Fruit fly (Drosophila melanogaster) whole organism, embryonic: ENCODE measurements around the gene RpS28a.

Experiments
- Atf3 ChIP-seq: fragments of 200-800 bp; sonication (Bioruptor generic); optimal IDR thresholded peaks from 3 replicates; lab custom pipeline; 2016; ENCODE audit warnings: missing biosample characterization, missing genetic modification characterization
- Blimp-1 ChIP-seq: fragments of 200-800 bp; sonication (Bioruptor generic); optimal IDR thresholded peaks from 3 replicates; lab custom pipeline; 2018; ENCODE audit warnings: missing biosample characterization, missing genetic modification characterization, mild to moderate bottlenecking, moderate library complexity, missing genetic modification reagents
- CG10979 ChIP-seq: fragments of 200-800 bp; sonication (Bioruptor generic); optimal IDR thresholded peaks from 2 replicates; lab custom pipeline; 2018; ENCODE audit warnings: missing biosample characterization, mild to moderate bottlenecking, missing genetic modification characterization, moderate library complexity
- CG11398 ChIP-seq: fragments of 200-800 bp; sonication (Bioruptor generic); optimal IDR thresholded peaks from 2 replicates; lab custom pipeline; 2016; ENCODE audit warnings: missing biosample characterization, missing genetic modification characterization
- CG12155 ChIP-seq: fragments of 200-800 bp; sonication (Bioruptor generic); optimal IDR thresholded peaks from 3 replicates; lab custom pipeline; 2016; ENCODE audit warnings: missing biosample characterization, missing genetic modification characterization
- CG12236 ChIP-seq: fragments of 200-800 bp; sonication (Bioruptor generic); optimal IDR thresholded peaks from 2 replicates; lab custom pipeline; 2016; ENCODE audit warnings: missing biosample characterization, missing genetic modification characterization
- CG13287 ChIP-seq: fragments of 200-800 bp; sonication (Bioruptor generic); IDR thresholded peaks from 2 replicates; pipeline ENCODE4 v1.3.6; 2022; ENCODE audit warnings: missing biosample characterization, missing genetic modification characterization; ENCODE audit not compliant: partially characterized antibody
- CG14965 ChIP-seq: fragments of 200-800 bp; sonication (Bioruptor generic); optimal IDR thresholded peaks from 2 replicates; lab custom pipeline; 2016; ENCODE audit warnings: missing biosample characterization, missing genetic modification characterization, borderline replicate concordance
- CG15269 ChIP-seq: fragments of 200-800 bp; sonication (Bioruptor generic); optimal IDR thresholded peaks from 2 replicates; lab custom pipeline; 2018; ENCODE audit warnings: missing biosample characterization, mild to moderate bottlenecking, missing genetic modification characterization, moderate library complexity
- CG1529 ChIP-seq: fragments of 200-800 bp; sonication (Bioruptor generic); optimal IDR thresholded peaks from 3 replicates; lab custom pipeline; 2018; ENCODE audit warnings: missing biosample characterization, missing genetic modification characterization
- CG17612 ChIP-seq: fragments of 200-800 bp; sonication (Bioruptor generic); IDR thresholded peaks from 2 replicates; pipeline ENCODE4 v1.3.6; 2022; ENCODE audit warnings: missing biosample characterization, missing genetic modification characterization
- CG18262 ChIP-seq: fragments of 200-800 bp; optimal IDR thresholded peaks from 3 replicates; lab custom pipeline; 2019; ENCODE audit warnings: missing biosample characterization, mild to moderate bottlenecking, missing genetic modification characterization, moderate library complexity
- CG2120 ChIP-seq: fragments of 200-800 bp; sonication (Bioruptor generic); optimal IDR thresholded peaks from 3 replicates; lab custom pipeline; 2016; ENCODE audit warnings: missing biosample characterization, missing genetic modification characterization
- CG32767 ChIP-seq: fragments of 200-800 bp; sonication (Bioruptor generic); IDR thresholded peaks from 2 replicates; pipeline ENCODE4 v1.3.6; 2022; ENCODE audit warnings: missing biosample characterization, missing genetic modification characterization
- CG34422 ChIP-seq: fragments of 200-800 bp; sonication (Bioruptor generic); IDR thresholded peaks from 3 replicates; pipeline ENCODE4 v1.3.6; 2022; ENCODE audit warnings: missing biosample characterization, missing genetic modification characterization
- CG3995 ChIP-seq: fragments of 200-800 bp; sonication (Bioruptor generic); optimal IDR thresholded peaks from 3 replicates; lab custom pipeline; 2016; ENCODE audit warnings: missing biosample characterization, missing genetic modification characterization
- CG4328 ChIP-seq: fragments of 200-800 bp; sonication (Bioruptor generic); optimal IDR thresholded peaks from 3 replicates; lab custom pipeline; 2017; ENCODE audit warnings: missing biosample characterization, missing genetic modification reagents, missing genetic modification characterization
- CG4360 ChIP-seq: fragments of 200-800 bp; sonication (Bioruptor generic); IDR thresholded peaks from 2 replicates; pipeline ENCODE4 v1.3.6; 2022; ENCODE audit warnings: missing biosample characterization, missing genetic modification characterization
- CG43689 ChIP-seq: fragments of 200-800 bp; sonication (Bioruptor generic); IDR thresholded peaks from 2 replicates; pipeline ENCODE4 v1.3.6; 2022; ENCODE audit warnings: missing biosample characterization, missing genetic modification characterization
- CG6689 ChIP-seq: fragments of 200-800 bp; sonication (Bioruptor generic); IDR thresholded peaks from 2 replicates; pipeline ENCODE4 v1.3.6; 2022; ENCODE audit warnings: missing biosample characterization, missing genetic modification characterization
- CG7839 ChIP-seq: fragments of 200-800 bp; sonication (Bioruptor generic); optimal IDR thresholded peaks from 3 replicates; lab custom pipeline; 2018; ENCODE audit warnings: missing biosample characterization, mild to moderate bottlenecking, missing genetic modification characterization, moderate library complexity
- CG7987 ChIP-seq: fragments of 200-800 bp; sonication (Bioruptor generic); optimal IDR thresholded peaks from 2 replicates; lab custom pipeline; 2018; ENCODE audit warnings: missing biosample characterization, mild to moderate bottlenecking, missing genetic modification characterization, moderate library complexity
- CG8765 ChIP-seq: fragments of 200-800 bp; sonication (Bioruptor generic); IDR thresholded peaks from 2 replicates; pipeline ENCODE4 v1.3.6; 2022; ENCODE audit warnings: missing biosample characterization, missing genetic modification characterization
- CTCF ChIP-seq: fragments of 200-800 bp; sonication (Bioruptor generic); optimal IDR thresholded peaks from 2 replicates; lab custom pipeline; 2017; ENCODE audit warnings: missing biosample characterization, mild to moderate bottlenecking, missing genetic modification characterization, moderate library complexity
- Chrac-16 ChIP-seq: fragments of 200-800 bp; sonication (Bioruptor generic); optimal IDR thresholded peaks from 3 replicates; lab custom pipeline; 2016; ENCODE audit warnings: missing biosample characterization, missing genetic modification characterization
- Dip2 ChIP-seq: fragments of 200-800 bp; sonication (Bioruptor generic); IDR thresholded peaks from 2 replicates; pipeline ENCODE4 v1.3.6; 2022; ENCODE audit warnings: missing biosample characterization, missing genetic modification characterization
- HLH3B ChIP-seq: fragments of 200-800 bp; sonication (Bioruptor generic); IDR thresholded peaks from 2 replicates; pipeline ENCODE4 v1.3.6; 2022; ENCODE audit warnings: missing biosample characterization, missing genetic modification characterization
- Hr51 ChIP-seq, 2 experiments: fragments of 200-800 bp; sonication (Bioruptor generic); optimal IDR thresholded peaks; 2 replicates in 1 of 2; 3 replicates in 1 of 2; lab custom pipeline; 2016 to 2018; ENCODE audit warnings: missing biosample characterization in 2 of 2, missing genetic modification characterization in 2 of 2, mild to moderate bottlenecking in 1 of 2, moderate library complexity in 1 of 2
- Max ChIP-seq: fragments of 200-800 bp; sonication (Bioruptor generic); optimal IDR thresholded peaks from 2 replicates; lab custom pipeline; 2016; ENCODE audit warnings: missing biosample characterization, mild to moderate bottlenecking, missing genetic modification characterization
- Med ChIP-seq: fragments of 200-800 bp; sonication (Bioruptor generic); peaks from one replicate; lab custom pipeline; 2016; ENCODE audit warnings: missing biosample characterization, missing genetic modification characterization, mild to moderate bottlenecking, inconsistent platforms, moderate library complexity
- Nf-YC ChIP-seq: fragments of 200-800 bp; optimal IDR thresholded peaks from 3 replicates; lab custom pipeline; 2019; ENCODE audit warnings: missing biosample characterization, mild to moderate bottlenecking, missing genetic modification characterization, moderate library complexity
- Rx ChIP-seq: fragments of 200-800 bp; sonication (Bioruptor generic); IDR thresholded peaks from 2 replicates; pipeline ENCODE4 v1.3.6; 2022; ENCODE audit warnings: missing biosample characterization, missing genetic modification characterization
- Sox100B ChIP-seq: fragments of 200-800 bp; sonication (Bioruptor generic); optimal IDR thresholded peaks from 3 replicates; lab custom pipeline; 2018; ENCODE audit warnings: missing biosample characterization, mild to moderate bottlenecking, missing genetic modification characterization
- ab ChIP-seq: fragments of 200-800 bp; sonication (Bioruptor generic); optimal IDR thresholded peaks from 2 replicates; lab custom pipeline; 2016; ENCODE audit warnings: missing biosample characterization, missing genetic modification characterization
- bbx ChIP-seq: fragments of 200-800 bp; sonication (Bioruptor generic); IDR thresholded peaks from 2 replicates; pipeline ENCODE4 v1.3.6; 2022; ENCODE audit warnings: missing biosample characterization, missing genetic modification characterization; ENCODE audit not compliant: partially characterized antibody
- dmrt99B ChIP-seq: fragments of 200-800 bp; sonication (Bioruptor generic); optimal IDR thresholded peaks from 2 replicates; lab custom pipeline; 2018; ENCODE audit warnings: missing biosample characterization, mild to moderate bottlenecking, missing genetic modification characterization, moderate library complexity
- klu ChIP-seq: fragments of 200-800 bp; sonication (Bioruptor generic); IDR thresholded peaks from 2 replicates; pipeline ENCODE4 v1.3.6; 2022; ENCODE audit warnings: missing biosample characterization, missing genetic modification characterization
- knrl ChIP-seq: fragments of 200-800 bp; sonication (Bioruptor generic); IDR thresholded peaks from 3 replicates; pipeline ENCODE4 v1.3.6; 2022; ENCODE audit warnings: missing biosample characterization, missing genetic modification characterization; ENCODE audit not compliant: partially characterized antibody
- mam ChIP-seq: fragments of 200-800 bp; sonication (Bioruptor generic); optimal IDR thresholded peaks from 3 replicates; lab custom pipeline; 2016; ENCODE audit warnings: missing biosample characterization, missing genetic modification characterization
- nerfin-1 ChIP-seq: fragments of 200-800 bp; sonication (Bioruptor generic); optimal IDR thresholded peaks from 3 replicates; lab custom pipeline; 2019; ENCODE audit warnings: missing biosample characterization, mild to moderate bottlenecking, missing genetic modification characterization, moderate library complexity
- nmo ChIP-seq: fragments of 200-800 bp; sonication (Bioruptor generic); optimal IDR thresholded peaks from 2 replicates; lab custom pipeline; 2018; ENCODE audit warnings: missing biosample characterization, mild to moderate bottlenecking, missing genetic modification characterization, moderate library complexity
- otp ChIP-seq: fragments of 200-800 bp; sonication (Bioruptor generic); IDR thresholded peaks from 3 replicates; pipeline ENCODE4, ENCODE4 v1.3.6; 2022; ENCODE audit warnings: missing biosample characterization, missing genetic modification characterization
- pan ChIP-seq, 4 experiments: fragments of >200 bp in 3 of 4; fragments of 200-800 bp in 1 of 4; sonication (Bioruptor generic) in 1 of 4; optimal IDR thresholded peaks in 3 of 4; IDR thresholded peaks in 1 of 4; 2 replicates each; pipeline versions ENCODE4 v1.3.6 to Lab custom; 2017 to 2022; ENCODE audit warnings: missing biosample characterization in 2 of 4, missing genetic modification characterization in 2 of 4, mixed read lengths in 1 of 4
- pros ChIP-seq: fragments of 200-800 bp; sonication (Bioruptor generic); optimal IDR thresholded peaks from 3 replicates; lab custom pipeline; 2019; ENCODE audit warnings: missing biosample characterization, mild to moderate bottlenecking, missing genetic modification characterization, moderate library complexity
- ranshi ChIP-seq: fragments of 200-800 bp; sonication (Bioruptor generic); IDR thresholded peaks from 2 replicates; pipeline ENCODE4 v1.3.6; 2022; ENCODE audit warnings: missing biosample characterization, missing genetic modification characterization
- ro ChIP-seq: fragments of 200-800 bp; sonication (Bioruptor generic); IDR thresholded peaks from 2 replicates; pipeline ENCODE4 v1.3.6; 2022; ENCODE audit warnings: missing biosample characterization, missing genetic modification characterization
- sim ChIP-seq: fragments of 200-800 bp; sonication (Bioruptor generic); IDR thresholded peaks from 2 replicates; pipeline ENCODE4 v1.3.6; 2022; ENCODE audit warnings: missing biosample characterization, missing genetic modification characterization
- slou ChIP-seq: fragments of 200-800 bp; sonication (Bioruptor generic); optimal IDR thresholded peaks from 3 replicates; lab custom pipeline; 2016; ENCODE audit warnings: missing biosample characterization, missing genetic modification characterization
- slp2 ChIP-seq: fragments of 200-800 bp; sonication (Bioruptor generic); optimal IDR thresholded peaks from 2 replicates; lab custom pipeline; 2016; ENCODE audit warnings: missing biosample characterization, missing genetic modification characterization
- zfh1 ChIP-seq: fragments of 200-800 bp; sonication (Bioruptor generic); IDR thresholded peaks from 3 replicates; pipeline ENCODE4 v1.3.6; 2022; ENCODE audit warnings: missing biosample characterization, missing genetic modification characterization

RpS28a gene

DNA sequence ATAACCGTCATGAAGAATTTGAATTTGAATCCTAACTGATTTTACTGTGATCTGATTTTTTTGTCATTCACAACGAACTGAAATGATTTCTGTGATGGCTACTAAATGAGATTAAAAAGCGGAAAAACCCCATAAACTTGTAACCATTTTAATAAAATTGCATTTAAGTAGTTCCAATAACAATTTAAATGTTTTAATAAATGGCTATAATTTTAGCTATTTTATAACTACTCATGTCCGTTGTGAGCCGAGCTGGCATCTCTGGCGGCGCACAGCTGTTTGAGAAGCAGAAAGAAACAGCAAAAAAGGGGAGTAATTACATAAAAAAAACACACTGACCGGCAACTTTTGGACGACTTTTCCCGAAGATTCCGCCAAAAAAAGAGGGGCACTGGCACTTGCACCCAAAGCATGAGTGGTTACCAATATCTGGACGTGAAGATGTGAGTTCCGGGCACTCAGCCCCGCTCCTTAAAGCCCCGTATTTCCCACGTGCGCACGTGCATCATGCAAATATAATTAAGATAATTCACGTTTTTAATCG lies 34.2 kb upstream of the RpS28a start, which contains the start of the genes CG7950 and Rpp14a (continued):
- TF ChIP-seq mam (peak; percentile 85), CG7839 (tag; lab: Kevin White, UChicago) (peak; percentile 69), CG1529 (GFP tag; lab: Kevin White, UChicago) (peak; percentile 12), CG3995 (GFP tag; lab: Kevin White, UChicago) (peak; percentile 40), Chrac-16 (peak; percentile 85), Max (GFP tag; lab: Kevin White, UChicago) (peak; percentile 75), zfh1 (GFP tag; lab: Robert Waterston, UW) (peak; percentile 87), bbx (GFP tag; lab: Robert Waterston, UW) (no peak), CG4328 (GFP tag; lab: Kevin White, UChicago) (peak; percentile 54), nerfin-1 (tag; lab: Kevin White, UChicago) (peak; percentile 51), dmrt99B (peak; percentile 60), sim (GFP tag; lab: Robert Waterston, UW) (no peak), ro (no peak), CG10979 (peak; percentile 55), CG32767 (GFP tag; lab: Robert Waterston, UW) (peak; percentile 71), CTCF (GFP tag; lab: Kevin White, UChicago) (no peak), slou (peak; percentile 43), otp (peak; percentile 77), nmo (GFP tag; lab: Kevin White, UChicago) (peak; percentile 67), CG34422 (GFP tag; lab: Robert Waterston, UW) (peak; percentile 85; the same call in 2 of the 3 replicates), CG18262 (tag; lab: Kevin White, UChicago) (peak; percentile 63), klu (GFP tag; lab: Robert Waterston, UW) (no peak; the same call in 1 of the 2 replicates), CG6689 (GFP tag; lab: Robert Waterston, UW) (peak; percentile 70), HLH3B (GFP tag; lab: Robert Waterston, UW) (peak; percentile 77), CG43689 (GFP tag; lab: Robert Waterston, UW) (peak; percentile 22; the same call in 1 of the 2 replicates), CG13287 (GFP tag; lab: Robert Waterston, UW) (peak; percentile 26; the same call in 1 of the 2 replicates), CG2120 (GFP tag; lab: Kevin White, UChicago) (peak; percentile 94), CG12236 (GFP tag; lab: Kevin White, UChicago) (peak; percentile 44), CG7987 (no peak), CG15269 (tag; lab: Kevin White, UChicago) (peak; percentile 83), Rx (GFP tag; lab: Robert Waterston, UW) (peak; percentile 56), Nf-YC (peak; percentile 65), CG14965 (GFP tag; lab: Kevin White, UChicago) (no peak), Hr51 (GFP tag; optimal IDR thresholded peaks at IDR 0.05; lab: Kevin White, UChicago) (peak; percentile 81 to 84), knrl (no peak), Dip2 (GFP tag; lab: Robert Waterston, UW) (no peak), CG12155 (GFP tag; lab: Kevin White, UChicago) (peak; percentile 80), pros (no peak), CG8765 (GFP tag; lab: Robert Waterston, UW) (peak; percentile 61; the same call in 1 of the 2 replicates), CG11398 (GFP tag; lab: Kevin White, UChicago) (peak; percentile 72), Med (GFP tag; lab: Kevin White, UChicago) (peak; percentile 97), ranshi (GFP tag; lab: Robert Waterston, UW) (peak; percentile 80), slp2 (GFP tag; lab: Kevin White, UChicago) (peak; percentile 58), CG17612 (GFP tag; lab: Robert Waterston, UW) (peak; percentile 61), Sox100B (GFP tag; lab: Kevin White, UChicago) (no peak), Blimp-1 (GFP tag; lab: Kevin White, UChicago) (peak; percentile 65), pan (optimal IDR thresholded peaks at IDR 0.05; lab: Kevin White, UChicago) (no peak), pan (GFP tag; optimal IDR thresholded peaks at IDR 0.05 in 1 of 2, IDR thresholded peaks at IDR 0.05 in 1 of 2) (peak in 1 of 2 experiments; percentile 79), Atf3 (GFP tag; lab: Kevin White, UChicago) (peak; percentile 62), ab (no peak), CG4360 (GFP tag; lab: Robert Waterston, UW) (no peak)
